Fruit fly (Drosophila melanogaster): ENCODE measurements around the gene PTPMT1.

PTPMT1 gene

dm6 chr3R:23767417-23767853 is 9.3 kb downstream of the PTPMT1 start, which contains the start of the genes CG10214 and CG10375 (continued):
- TF ChIP-seq CG12219 (GFP tag; optimal IDR thresholded peaks at IDR 0.05) = peak; percentile 27
- peak; percentile 100 for TF ChIP-seq wek (GFP tag; optimal IDR thresholded peaks at IDR 0.05)
- TF ChIP-seq Vsx1 (GFP tag; optimal IDR thresholded peaks at IDR 0.05) = no peak
- no peak for TF ChIP-seq CG6175 (GFP tag; IDR thresholded peaks at IDR 0.05)
- TF ChIP-seq CG9797 (GFP tag; optimal IDR thresholded peaks at IDR 0.05) = peak; percentile 98
- TF ChIP-seq ato (GFP tag; IDR thresholded peaks at IDR 0.05; ENCODE audit: partially characterized antibody) = no peak
- TF ChIP-seq Nf-YA (GFP tag; IDR thresholded peaks at IDR 0.05) = no peak
- TF ChIP-seq CG4424 (GFP tag; optimal IDR thresholded peaks at IDR 0.05) = peak; percentile 75
- TF ChIP-seq CG2875 (GFP tag; optimal IDR thresholded peaks at IDR 0.05) = peak; percentile 43
- TF ChIP-seq Fer2 (tag; optimal IDR thresholded peaks at IDR 0.05) = peak; percentile 32
- no peak for TF ChIP-seq oc (tag; optimal IDR thresholded peaks at IDR 0.05)
- peak; percentile 66 for TF ChIP-seq Bdp1 (GFP tag; optimal IDR thresholded peaks at IDR 0.05)
- peak; percentile 54 for TF ChIP-seq CG31388 (GFP tag; optimal IDR thresholded peaks at IDR 0.05)
- TF ChIP-seq Stat92E (GFP tag; optimal IDR thresholded peaks at IDR 0.05) = no peak
- peak; percentile 57 for TF ChIP-seq CG10209 (GFP tag; optimal IDR thresholded peaks at IDR 0.05)
- peak; percentile 31 for TF ChIP-seq CG13296 (GFP tag; optimal IDR thresholded peaks at IDR 0.05)
- TF ChIP-seq az2 (GFP tag; optimal IDR thresholded peaks at IDR 0.05) = peak; percentile 70
- peak; percentile 44; the same call in 1 of the 2 replicates for TF ChIP-seq seq (GFP tag; IDR thresholded peaks at IDR 0.05)
- TF ChIP-seq Optix (GFP tag; IDR thresholded peaks at IDR 0.05) = 0 out of 3 replicates have a peak, but pooled peaks have one; percentile 25
- TF ChIP-seq Dek (tag; optimal IDR thresholded peaks at IDR 0.05) = peak; percentile 23
- TF ChIP-seq C15 (GFP tag; IDR thresholded peaks at IDR 0.05) = no peak
- peak; percentile 84 for TF ChIP-seq slbo (GFP tag; IDR thresholded peaks at IDR 0.05)
- TF ChIP-seq CG11085 (GFP tag; IDR thresholded peaks at IDR 0.05) = no peak
- no peak for TF ChIP-seq CG12769 (tag; optimal IDR thresholded peaks at IDR 0.05)
- no peak for TF ChIP-seq fd64A (GFP tag; optimal IDR thresholded peaks at IDR 0.05)
- peak; percentile 42; the same call in 1 of the 2 replicates for TF ChIP-seq CG10366 (GFP tag; IDR thresholded peaks at IDR 0.05)
- TF ChIP-seq lola (GFP tag; optimal IDR thresholded peaks at IDR 0.05) = peak in 1 of 3 experiments; percentile 64
- peak; percentile 64 for TF ChIP-seq dmrt11E (tag; optimal IDR thresholded peaks at IDR 0.05)
- peak; percentile 68 for TF ChIP-seq ewg (GFP tag; optimal IDR thresholded peaks at IDR 0.05)
- TF ChIP-seq rib (GFP tag; IDR thresholded peaks at IDR 0.05) = no peak
- TF ChIP-seq so (GFP tag; IDR thresholded peaks at IDR 0.05) = no peak
- TF ChIP-seq CG15696 (tag; optimal IDR thresholded peaks at IDR 0.05) = peak; percentile 52
- TF ChIP-seq pho (GFP tag; optimal IDR thresholded peaks at IDR 0.05) = peak; percentile 81
- TF ChIP-seq Asciz (GFP tag; optimal IDR thresholded peaks at IDR 0.05) = no peak
- peak; percentile 67 for TF ChIP-seq Ptx1 (GFP tag; IDR thresholded peaks at IDR 0.05)
- no peak for TF ChIP-seq br (optimal IDR thresholded peaks at IDR 0.05)
- peak; percentile 65 for TF ChIP-seq Mad (GFP tag; optimal IDR thresholded peaks at IDR 0.05)
- peak; percentile 63 for TF ChIP-seq CG13894 (tag; optimal IDR thresholded peaks at IDR 0.05)
- peak; percentile 20 for TF ChIP-seq grn (GFP tag; optimal IDR thresholded peaks at IDR 0.05)
- TF ChIP-seq BEAF-32 (GFP tag; optimal IDR thresholded peaks at IDR 0.05) = peak; percentile 72
- TF ChIP-seq ci (GFP tag; IDR thresholded peaks at IDR 0.05) = peak; percentile 88
- TF ChIP-seq vvl (GFP tag; IDR thresholded peaks at IDR 0.05) = peak; percentile 84
- peak in 1 of 2 experiments; percentile 25 for TF ChIP-seq Eip74EF (GFP tag; optimal IDR thresholded peaks at IDR 0.05)
- no peak for TF ChIP-seq CG5180 (GFP tag; optimal IDR thresholded peaks at IDR 0.05)
- no peak for TF ChIP-seq CG14050 (GFP tag; IDR thresholded peaks at IDR 0.05)
- no peak for TF ChIP-seq TFAM (GFP tag; optimal IDR thresholded peaks at IDR 0.05)
- TF ChIP-seq gem (tag; optimal IDR thresholded peaks at IDR 0.05) = peak; percentile 78
- peak; percentile 49; the same call in 1 of the 3 replicates for TF ChIP-seq knrl (GFP tag; IDR thresholded peaks at IDR 0.05; ENCODE audit: partially characterized antibody)
- peak; percentile 44; the same call in 1 of the 2 replicates for TF ChIP-seq wor (GFP tag; IDR thresholded peaks at IDR 0.05)
- TF ChIP-seq CG17912 (GFP tag; optimal IDR thresholded peaks at IDR 0.05) = peak; percentile 8
